Fruit fly (Drosophila melanogaster): Measurements from ENCODE around the gene Myb.

DNA sequence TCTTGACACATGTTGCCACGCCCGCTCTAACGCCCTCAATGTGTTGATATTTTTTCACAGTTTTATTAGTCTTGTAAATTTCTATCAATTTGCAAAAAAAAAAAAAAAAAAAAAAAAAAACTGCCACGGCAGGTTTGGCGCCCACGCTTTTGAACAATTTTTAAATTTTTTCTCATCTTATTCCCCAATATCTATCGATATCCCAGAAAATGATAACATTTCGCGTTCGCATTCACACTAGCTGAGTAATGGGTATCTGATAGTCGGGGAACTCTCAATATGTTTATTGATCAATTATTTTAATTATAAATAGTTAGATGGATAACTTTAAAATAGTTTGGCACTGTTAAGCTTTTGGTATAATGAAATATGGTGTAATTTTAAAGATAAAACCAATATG lies 16.3 kb downstream of the Myb start:
- no peak for TF ChIP-seq CG4707 (GFP tag; optimal IDR thresholded peaks at IDR 0.05)
- no peak for TF ChIP-seq CG11093 (GFP tag; IDR thresholded peaks at IDR 0.05)
